Worm (Caenorhabditis elegans) whole organism, L4 larva: ENCODE data around the gene cyp-25A2.

ENCODE experiments used
- ama-1 ChIP-seq: fragments of 150-350 bp; optimal IDR thresholded peaks from 2 replicates; lab custom pipeline; 2014; ENCODE audit warnings: inconsistent platforms, mixed read lengths
- ceh-82 ChIP-seq: sonication (generic microtip); optimal IDR thresholded peaks from 2 replicates; lab custom pipeline; 2017; ENCODE audit warnings: missing biosample characterization, missing genetic modification characterization
- dve-1 ChIP-seq: sonication (generic microtip); optimal IDR thresholded peaks from 2 replicates; lab custom pipeline; 2017; ENCODE audit warnings: antibody characterized with exemption, mild to moderate bottlenecking, missing genetic modification characterization, missing compliant biosample characterization; ENCODE audit not compliant: insufficient read depth
- skn-1 ChIP-seq: fragments of 150-350 bp; optimal IDR thresholded peaks from 2 replicates; lab custom pipeline; 2014; ENCODE audit warnings: missing biosample characterization, missing genetic modification characterization

DNA sequence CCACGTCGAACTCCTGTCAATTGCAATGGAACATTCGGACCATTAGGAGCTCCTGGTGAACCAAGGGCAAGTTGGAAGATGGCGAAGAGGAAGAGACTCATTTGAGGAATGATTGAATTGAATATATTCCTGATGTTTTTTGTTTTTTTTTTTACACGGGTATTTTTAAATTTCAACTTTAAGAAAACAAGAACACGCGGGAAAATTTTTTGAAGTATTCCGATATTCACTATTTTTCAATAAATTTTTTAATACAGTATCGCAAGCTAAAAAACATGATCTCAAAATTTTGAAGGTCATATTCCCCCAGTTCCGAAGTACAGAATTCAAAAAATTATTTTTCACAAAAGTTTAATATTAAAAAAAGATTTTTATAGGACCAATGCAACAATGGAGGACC lies 5.9 kb upstream of the cyp-25A2 start, which contains the start of gene cnnm-5:
- TF ChIP-seq dve-1 (no peak), ama-1 (lab: Kevin White, UChicago) (no peak), ceh-82 (tag; lab: Kevin White, UChicago) (no peak), skn-1 (tag; lab: Kevin White, UChicago) (no peak)
